Worm (Caenorhabditis elegans): ENCODE data around the gene ostb-1.

ce11 chrII:7900762-7901161, 36.5 kb downstream of the ostb-1 start:
- no peak for TF ChIP-seq cebp-1 (GFP tag; IDR thresholded peaks at IDR 0.05)
- no peak for TF ChIP-seq cebp-1 (tag; optimal IDR thresholded peaks at IDR 0.05)
- TF ChIP-seq ets-4 (GFP tag; optimal IDR thresholded peaks at IDR 0.05): no peak
- no peak for TF ChIP-seq B0035.1 (tag; optimal IDR thresholded peaks at IDR 0.05)
- no peak for TF ChIP-seq C06A6.2 (GFP tag; conservative IDR thresholded peaks at IDR 0.05)
- no peak for TF ChIP-seq ceh-91 (GFP tag; IDR thresholded peaks at IDR 0.05)
- TF ChIP-seq hlh-26 (GFP tag; conservative IDR thresholded peaks at IDR 0.05): no peak
- no peak for TF ChIP-seq ceh-27 (GFP tag; optimal IDR thresholded peaks at IDR 0.05)
- no peak for TF ChIP-seq F57A8.1 (GFP tag; optimal IDR thresholded peaks at IDR 0.05)
- no peak for TF ChIP-seq Y56A3A.18 (GFP tag; IDR thresholded peaks at IDR 0.05)
- no peak for TF ChIP-seq nfya-2 (GFP tag; IDR thresholded peaks at IDR 0.05)
- TF ChIP-seq let-607 (tag; optimal IDR thresholded peaks at IDR 0.05): no peak
- no peak for TF ChIP-seq mes-4 (tag; optimal IDR thresholded peaks at IDR 0.05)
